Fruit fly (Drosophila melanogaster) Kc167 (cell line): Measurements from ENCODE around the gene beta-Spec.

Experiments used
- Sin3A ChIP-seq: fragments of >200 bp; optimal IDR thresholded peaks from 2 replicates; lab custom pipeline; 2018; ENCODE audit warnings: missing external identifiers
- h ChIP-seq: fragments of >200 bp; optimal IDR thresholded peaks from 3 replicates; lab custom pipeline; 2018; ENCODE audit warnings: missing external identifiers
- ttk ChIP-seq: sonication (Bioruptor generic); optimal IDR thresholded peaks from 2 replicates; lab custom pipeline; 2017; ENCODE audit warnings: missing external identifiers

DNA sequence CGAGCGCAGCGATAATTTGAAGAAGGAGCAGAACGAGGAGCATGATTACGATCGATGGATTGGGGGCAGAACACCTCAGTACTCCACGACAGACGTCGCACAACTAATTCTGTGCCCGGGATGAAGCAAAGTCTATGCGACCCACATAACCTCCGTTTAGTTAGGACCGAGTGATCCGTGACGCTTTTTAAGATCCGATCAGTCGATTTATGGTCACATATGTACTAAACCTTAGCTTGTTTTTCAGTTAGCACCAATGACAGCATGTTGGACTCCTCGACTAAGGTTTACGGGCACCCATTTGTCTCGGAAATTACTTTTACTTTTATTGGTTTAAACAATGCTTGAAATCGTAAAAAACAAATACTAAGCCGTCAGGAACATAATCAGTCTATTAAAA is 14.6 kb downstream of the beta-Spec start, which contains the start of gene CG12990:
- TF ChIP-seq Sin3A (lab: Kevin White, UChicago) (no peak), ttk (lab: Kevin White, UChicago) (no peak), h (no peak)
